Worm (Caenorhabditis elegans) whole organism, L3 larva: Measurements from ENCODE around the gene Y55F3BR.1.

Source experiments
- daf-12 ChIP-seq: fragments of 150-350 bp; optimal IDR thresholded peaks from 2 replicates; lab custom pipeline; 2014; ENCODE audit warnings: missing biosample characterization, missing genetic modification reagents, missing genetic modification characterization
- nhr-11 ChIP-seq: fragments of 150-350 bp; optimal IDR thresholded peaks from 2 replicates; lab custom pipeline; 2014; ENCODE audit warnings: missing biosample characterization, missing genetic modification characterization
- nhr-77 ChIP-seq: fragments of 150-350 bp; optimal IDR thresholded peaks from 2 replicates; lab custom pipeline; 2014; ENCODE audit warnings: missing biosample characterization, missing genetic modification characterization
- snpc-4 ChIP-seq: fragments of 150-350 bp; optimal IDR thresholded peaks from 2 replicates; lab custom pipeline; 2014; ENCODE audit warnings: missing biosample characterization, missing genetic modification characterization

ce11 chrIV:914856-915255, 40.3 kb downstream of the Y55F3BR.1 start:
- TF ChIP-seq nhr-11 (tag; lab: Kevin White, UChicago) (no peak), daf-12 (tag; lab: Kevin White, UChicago) (no peak), snpc-4 (tag; lab: Kevin White, UChicago) (no peak), nhr-77 (tag; lab: Kevin White, UChicago) (no peak)
